Fruit fly (Drosophila melanogaster) whole organism, wandering third instar larva: ENCODE data around the gene Irk2.

Experiments
- GATAd ChIP-seq: sonication (Bioruptor generic); optimal IDR thresholded peaks from 2 replicates; lab custom pipeline; 2016; ENCODE audit warnings: missing biosample characterization, missing genetic modification characterization
- HLH106 ChIP-seq: fragments of 200-800 bp; optimal IDR thresholded peaks from 3 replicates; lab custom pipeline; 2019; ENCODE audit warnings: missing biosample characterization, mild to moderate bottlenecking, missing genetic modification characterization, moderate library complexity
- Hr78 ChIP-seq: fragments of >200 bp; optimal IDR thresholded peaks from 2 replicates; lab custom pipeline; 2017; ENCODE audit warnings: missing biosample characterization, missing genetic modification characterization
- Mio ChIP-seq: sonication (Bioruptor generic); optimal IDR thresholded peaks from 2 replicates; lab custom pipeline; 2016; ENCODE audit warnings: missing biosample characterization, missing genetic modification characterization
- Myc ChIP-seq: fragments of >200 bp; optimal IDR thresholded peaks from 2 replicates; lab custom pipeline; 2017
- OdsH ChIP-seq: fragments of 200-800 bp; sonication (Bioruptor generic); optimal IDR thresholded peaks from 2 replicates; lab custom pipeline; 2016; ENCODE audit warnings: missing biosample characterization, mild to moderate bottlenecking, missing genetic modification characterization
- h ChIP-seq: fragments of 200-800 bp; sonication (Bioruptor generic); optimal IDR thresholded peaks from 3 replicates; lab custom pipeline; 2016; ENCODE audit warnings: missing biosample characterization, mild to moderate bottlenecking, missing genetic modification characterization
- jim ChIP-seq: fragments of 175-275, 200-325 bp; sonication (Bioruptor generic); optimal IDR thresholded peaks from 2 replicates; lab custom pipeline; 2016; ENCODE audit warnings: missing biosample characterization, mild to moderate bottlenecking, missing genetic modification characterization
- pan ChIP-seq: fragments of >200 bp; optimal IDR thresholded peaks from 2 replicates; lab custom pipeline; 2017
- psq ChIP-seq: fragments of 200-800 bp; sonication (Bioruptor generic); optimal IDR thresholded peaks from 3 replicates; lab custom pipeline; 2017; ENCODE audit warnings: missing biosample characterization, mild to moderate bottlenecking, missing genetic modification characterization, moderate library complexity
- tai ChIP-seq: sonication (Bioruptor generic); optimal IDR thresholded peaks from 2 replicates; lab custom pipeline; 2016; ENCODE audit warnings: missing biosample characterization, missing genetic modification characterization

DNA sequence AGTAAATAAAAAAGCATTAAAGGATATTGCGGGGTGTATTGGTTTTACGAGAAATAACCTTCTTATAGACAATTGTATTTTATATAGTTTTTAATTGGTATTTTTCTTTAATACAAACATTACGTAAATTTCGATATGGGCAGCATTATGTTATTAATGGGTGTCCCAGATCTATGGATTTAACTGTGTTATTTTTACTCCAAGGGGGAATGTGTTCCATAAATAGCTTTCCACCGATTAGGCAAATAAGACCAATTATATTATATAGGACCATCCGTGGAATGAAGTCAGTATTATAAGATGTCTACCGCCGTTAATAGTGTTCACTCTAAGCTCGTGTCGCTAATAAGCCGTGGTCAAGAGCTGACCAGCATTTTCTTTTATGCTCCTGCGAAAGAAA, 35.7 kb downstream of the Irk2 start, which contains the start of gene Ir94g:
- TF ChIP-seq h (GFP tag; lab: Kevin White, UChicago) (no peak), tai (GFP tag; lab: Kevin White, UChicago) (no peak), OdsH (GFP tag; lab: Kevin White, UChicago) (no peak), Myc (lab: Kevin White, UChicago) (no peak), HLH106 (tag; lab: Kevin White, UChicago) (no peak), pan (no peak), psq (GFP tag; lab: Kevin White, UChicago) (no peak), GATAd (GFP tag; lab: Kevin White, UChicago) (no peak), Mio (GFP tag; lab: Kevin White, UChicago) (no peak), Hr78 (no peak), jim (no peak)
